Fruit fly (Drosophila melanogaster) S2 (cell line): Measurements from ENCODE around the gene SKIP.

Source experiments
- CG8478 ChIP-seq: fragments of >200 bp; optimal IDR thresholded peaks from 2 replicates; lab custom pipeline; 2018
- CTCF ChIP-seq, 2 experiments: fragments of >200 bp; optimal IDR thresholded peaks; 2 replicates each; lab custom pipeline; 2018

The SKIP gene

dm6 chr3R:22341652-22342051 is 208.0 kb downstream of the SKIP start:
- TF ChIP-seq CG8478 (lab: Kevin White, UChicago): no peak
- no peak for TF ChIP-seq CTCF (optimal IDR thresholded peaks at IDR 0.05; lab: Kevin White, UChicago)

- no peak for TF ChIP-seq CTCF (optimal IDR thresholded peaks at IDR 0.05; lab: Kevin White, UChicago)
- no peak for TF ChIP-seq CG8478 (lab: Kevin White, UChicago)
Observed at dm6 chr3R:22342151-22342550, 208.5 kb downstream of the SKIP start, which contains the start of gene CG5386. CG5386 (minus strand) TSS chr3R:22342251.

DNA sequence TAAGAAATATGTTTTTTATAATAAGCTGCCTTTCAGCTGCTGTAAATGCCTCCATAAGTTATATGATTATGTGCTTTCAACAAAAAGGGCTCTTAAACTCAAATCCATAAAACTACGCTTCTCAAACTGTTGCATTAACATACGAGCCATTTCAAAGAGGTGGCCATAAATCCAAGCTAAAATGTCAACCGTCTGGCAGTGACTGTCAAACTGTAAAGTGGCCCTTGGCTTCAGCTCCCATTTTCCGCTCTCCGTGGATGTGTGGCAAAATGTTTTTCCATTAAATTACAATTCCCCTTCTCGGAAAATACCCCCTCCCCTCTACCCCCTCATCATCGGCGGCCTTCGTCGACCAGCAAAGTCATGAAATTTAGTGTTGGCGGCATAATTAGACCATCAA is 209.1 kb downstream of the SKIP start:
- no peak for TF ChIP-seq CG8478 (lab: Kevin White, UChicago)
